Fruit fly (Drosophila melanogaster): ENCODE data around the gene CG43203.

The CG43203 gene

DNA sequence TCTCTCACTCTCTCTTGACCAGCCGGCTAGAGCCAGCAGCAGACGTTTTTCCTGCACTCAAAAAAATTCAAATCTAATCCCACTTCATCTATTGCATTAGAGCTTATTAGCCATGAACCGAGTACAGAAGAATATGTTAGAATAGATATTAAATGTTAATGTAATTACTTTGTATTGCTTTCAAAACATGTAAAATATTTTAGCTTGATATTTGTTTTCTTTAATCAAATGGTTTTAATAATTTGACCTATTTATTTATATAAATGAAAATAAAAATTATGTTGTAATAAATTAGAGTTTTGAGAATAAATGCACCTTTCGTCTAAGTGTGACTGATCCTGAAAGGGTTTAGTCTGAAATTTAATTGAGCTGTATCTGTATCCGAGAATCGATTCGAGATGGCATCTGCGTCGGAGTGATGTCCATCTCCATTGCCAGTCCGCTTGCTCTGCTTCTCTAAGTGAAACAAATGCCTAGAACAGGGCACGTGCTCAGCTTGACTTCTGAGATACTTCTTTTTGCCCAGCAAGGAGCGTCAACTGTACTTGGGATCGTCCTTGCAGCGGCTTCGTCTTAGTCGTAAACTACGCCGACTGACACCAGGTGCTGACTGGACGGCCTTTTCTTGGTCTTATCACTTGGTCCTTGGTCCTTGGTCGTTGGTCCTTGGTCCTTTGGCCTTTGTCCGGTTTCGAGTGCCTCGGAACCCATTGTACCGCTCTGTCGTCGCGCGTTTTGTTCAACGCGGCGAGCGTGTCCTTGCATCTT is 13.4 kb upstream of the CG43203 start:
- no peak for TF ChIP-seq D1 (tag; optimal IDR thresholded peaks at IDR 0.05)
- TF ChIP-seq Snoo (tag; optimal IDR thresholded peaks at IDR 0.05) = no peak
- no peak for TF ChIP-seq CG12605 (GFP tag; IDR thresholded peaks at IDR 0.05)
- no peak for TF ChIP-seq CG34367 (tag; optimal IDR thresholded peaks at IDR 0.05)
- no peak for TF ChIP-seq fd96Ca (GFP tag; IDR thresholded peaks at IDR 0.05)
- TF ChIP-seq gl (tag; optimal IDR thresholded peaks at IDR 0.05) = no peak
- TF ChIP-seq CG17806 (tag; optimal IDR thresholded peaks at IDR 0.05) = no peak

- TF ChIP-seq CG15710 (tag; optimal IDR thresholded peaks at IDR 0.05) (no peak), D1 (tag; optimal IDR thresholded peaks at IDR 0.05) (no peak), fd96Ca (GFP tag; IDR thresholded peaks at IDR 0.05) (no peak), Pif1B (GFP tag; optimal IDR thresholded peaks at IDR 0.05) (no peak), CG8159 (tag; optimal IDR thresholded peaks at IDR 0.05) (no peak), Pif1A (GFP tag; optimal IDR thresholded peaks at IDR 0.05) (no peak), CG4496 (GFP tag; IDR thresholded peaks at IDR 0.05) (no peak), rn (GFP tag; IDR thresholded peaks at IDR 0.05) (no peak), EcR (GFP tag; optimal IDR thresholded peaks at IDR 0.05) (no peak)
These were observed 12.1 kb upstream of the CG43203 start for dm6 chr3R:19341779-19342178.

DNA sequence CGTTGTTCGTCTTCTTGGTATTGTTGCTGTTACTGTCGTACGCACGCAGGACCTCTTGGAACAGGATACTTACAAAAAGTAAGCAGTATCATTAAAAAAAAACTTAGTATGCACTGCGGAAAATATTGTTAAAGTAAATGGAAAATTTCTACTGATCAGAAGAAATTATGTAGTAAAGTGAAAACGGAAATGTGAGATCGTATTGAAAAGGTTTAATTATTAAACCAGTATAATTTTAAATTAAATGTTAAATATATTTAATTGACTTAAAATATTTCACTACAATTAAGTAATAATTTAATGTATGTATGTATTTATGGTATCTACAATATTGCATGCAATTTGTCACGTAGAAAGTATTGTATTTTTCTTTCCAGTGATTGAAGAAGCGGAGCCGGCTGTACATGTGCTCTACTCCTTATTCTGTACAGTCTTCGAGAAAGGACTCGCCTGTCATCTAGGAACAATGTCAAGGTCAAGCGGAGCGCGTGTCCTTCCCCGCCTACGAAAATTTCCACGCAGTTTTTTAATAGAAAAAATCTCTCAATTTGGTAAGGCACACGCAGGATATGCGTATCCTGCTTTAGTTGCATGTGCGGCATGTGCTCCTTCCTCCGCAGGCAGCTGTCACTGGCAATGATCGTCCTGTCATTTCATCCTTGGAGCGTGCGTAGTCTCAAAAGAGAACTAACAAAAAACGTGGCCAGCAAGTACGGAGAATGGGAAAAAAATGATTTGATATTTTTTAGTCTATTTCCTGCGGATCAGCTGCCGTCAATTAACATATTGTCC is 10.1 kb upstream of the CG43203 start:
- no peak for TF ChIP-seq rn (GFP tag; IDR thresholded peaks at IDR 0.05)
- TF ChIP-seq CG17806 (tag; optimal IDR thresholded peaks at IDR 0.05) = no peak
- TF ChIP-seq CG9948 (tag; optimal IDR thresholded peaks at IDR 0.05) = no peak
- TF ChIP-seq CG15710 (tag; optimal IDR thresholded peaks at IDR 0.05) = no peak
- no peak for TF ChIP-seq Pif1A (GFP tag; optimal IDR thresholded peaks at IDR 0.05)
- TF ChIP-seq EcR (GFP tag; optimal IDR thresholded peaks at IDR 0.05) = no peak
- TF ChIP-seq fd96Ca (GFP tag; IDR thresholded peaks at IDR 0.05) = no peak

dm6 chr3R:19345214-19345613 is 8.6 kb upstream of the CG43203 start:
- TF ChIP-seq Pif1A (GFP tag; optimal IDR thresholded peaks at IDR 0.05) = no peak
- no peak for TF ChIP-seq CG8159 (tag; optimal IDR thresholded peaks at IDR 0.05)
- TF ChIP-seq CG4496 (GFP tag; IDR thresholded peaks at IDR 0.05) = no peak
- no peak for TF ChIP-seq EcR (GFP tag; optimal IDR thresholded peaks at IDR 0.05)
- no peak for TF ChIP-seq Ets98B (GFP tag; IDR thresholded peaks at IDR 0.05)
- TF ChIP-seq CG12605 (GFP tag; IDR thresholded peaks at IDR 0.05) = no peak
- TF ChIP-seq CG9948 (tag; optimal IDR thresholded peaks at IDR 0.05) = no peak
- no peak for TF ChIP-seq gl (tag; optimal IDR thresholded peaks at IDR 0.05)
- TF ChIP-seq CG8301 (tag; optimal IDR thresholded peaks at IDR 0.05) = no peak
- no peak for TF ChIP-seq D1 (tag; optimal IDR thresholded peaks at IDR 0.05)
- no peak for TF ChIP-seq fd96Ca (GFP tag; IDR thresholded peaks at IDR 0.05)
- no peak for TF ChIP-seq CG15710 (tag; optimal IDR thresholded peaks at IDR 0.05)
- TF ChIP-seq Snoo (tag; optimal IDR thresholded peaks at IDR 0.05) = no peak
- no peak for TF ChIP-seq Pif1B (GFP tag; optimal IDR thresholded peaks at IDR 0.05)

dm6 chr3R:19346532-19346931 is 7.3 kb upstream of the CG43203 start:
- no peak for TF ChIP-seq CG12605 (GFP tag; IDR thresholded peaks at IDR 0.05)
- no peak for TF ChIP-seq CG17806 (tag; optimal IDR thresholded peaks at IDR 0.05)
- TF ChIP-seq gl (tag; optimal IDR thresholded peaks at IDR 0.05) = no peak
- TF ChIP-seq Ets98B (GFP tag; IDR thresholded peaks at IDR 0.05) = no peak
- TF ChIP-seq CG10348 (GFP tag; IDR thresholded peaks at IDR 0.05) = no peak

DNA sequence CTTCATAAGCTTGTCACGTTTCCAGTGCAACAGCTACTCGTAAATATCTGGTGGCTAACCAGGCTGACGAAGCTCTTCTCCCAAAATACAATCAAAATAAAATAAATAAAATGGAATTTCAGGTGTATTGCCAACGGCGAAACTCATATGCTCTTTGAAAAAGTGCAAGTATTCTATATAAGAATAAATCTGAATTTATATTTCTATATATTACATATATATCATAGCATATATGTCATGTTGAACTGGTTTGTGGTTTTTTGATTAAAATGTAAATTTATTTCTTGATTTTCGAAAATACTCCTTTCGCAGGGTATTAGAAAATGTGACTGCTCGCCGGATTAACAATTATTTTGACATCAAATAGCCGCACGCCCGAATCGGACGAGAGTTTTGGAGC is 6.2 kb upstream of the CG43203 start:
- TF ChIP-seq CG9948 (tag; optimal IDR thresholded peaks at IDR 0.05) = no peak
- TF ChIP-seq Snoo (tag; optimal IDR thresholded peaks at IDR 0.05) = peak; percentile 19
- TF ChIP-seq D1 (tag; optimal IDR thresholded peaks at IDR 0.05) = no peak

DNA sequence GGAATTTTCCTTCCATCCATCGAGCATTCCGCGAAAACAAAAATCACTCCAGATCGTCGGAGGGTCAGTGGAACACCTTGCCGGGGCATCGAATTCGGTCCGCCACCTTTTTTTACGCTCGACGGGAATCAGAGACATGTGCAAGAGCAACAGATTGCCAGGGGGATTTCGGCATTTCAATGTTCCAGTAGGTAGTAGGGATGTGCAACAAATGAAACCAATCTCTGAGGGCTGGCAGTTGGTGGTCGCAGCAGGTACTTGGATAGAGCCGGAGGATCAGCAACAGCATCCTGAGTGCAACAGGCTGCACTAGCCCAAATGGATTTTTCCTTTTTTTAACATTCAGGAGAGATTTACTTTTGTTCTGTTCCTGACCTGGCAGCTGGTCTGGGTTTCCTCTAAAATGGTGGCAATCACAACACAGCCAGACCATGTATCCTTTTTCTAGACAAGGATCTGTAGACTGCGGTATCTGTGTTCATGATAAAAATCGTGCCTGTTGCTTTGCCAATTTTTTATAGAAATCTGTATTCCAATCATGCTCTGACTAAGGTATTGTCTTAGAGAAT is 3.4 kb upstream of the CG43203 start:
- TF ChIP-seq Ets98B (GFP tag; IDR thresholded peaks at IDR 0.05) (no peak), D1 (tag; optimal IDR thresholded peaks at IDR 0.05) (no peak), Pif1B (GFP tag; optimal IDR thresholded peaks at IDR 0.05) (no peak), CG8159 (tag; optimal IDR thresholded peaks at IDR 0.05) (no peak), fd96Ca (GFP tag; IDR thresholded peaks at IDR 0.05) (no peak), CG12605 (GFP tag; IDR thresholded peaks at IDR 0.05) (no peak), CG9948 (tag; optimal IDR thresholded peaks at IDR 0.05) (no peak), CG8301 (tag; optimal IDR thresholded peaks at IDR 0.05) (no peak), gl (tag; optimal IDR thresholded peaks at IDR 0.05) (no peak), CG32121 (GFP tag; IDR thresholded peaks at IDR 0.05) (no peak), CG13204 (GFP tag; optimal IDR thresholded peaks at IDR 0.05) (no peak), CG4496 (GFP tag; IDR thresholded peaks at IDR 0.05) (no peak), CG15710 (tag; optimal IDR thresholded peaks at IDR 0.05) (no peak), rn (GFP tag; IDR thresholded peaks at IDR 0.05) (no peak), Pif1A (GFP tag; optimal IDR thresholded peaks at IDR 0.05) (no peak), Snoo (tag; optimal IDR thresholded peaks at IDR 0.05) (no peak), CG10348 (GFP tag; IDR thresholded peaks at IDR 0.05) (no peak), CG34367 (tag; optimal IDR thresholded peaks at IDR 0.05) (no peak)
